Worm (Caenorhabditis elegans): ENCODE data around the gene srxa-16.

- no peak for TF ChIP-seq W03F9.2 (tag; optimal IDR thresholded peaks at IDR 0.05)
- no peak for TF ChIP-seq him-1 (tag; optimal IDR thresholded peaks at IDR 0.05)
Measured at ce11 chrV:16094862-16095261, 19.3 kb downstream of the srxa-16 start.
